Fruit fly (Drosophila melanogaster) whole organism, embryonic: ENCODE measurements around the gene Oseg1.

Experiments used
- Antp ChIP-seq: fragments of 200-800 bp; sonication (Bioruptor generic); optimal IDR thresholded peaks from 3 replicates; lab custom pipeline; 2016; ENCODE audit warnings: missing biosample characterization, missing genetic modification characterization
- Bgb ChIP-seq: fragments of 200-800 bp; sonication (Bioruptor generic); IDR thresholded peaks from 2 replicates; pipeline ENCODE4 v1.3.6; 2022; ENCODE audit warnings: missing biosample characterization, missing genetic modification characterization; ENCODE audit not compliant: partially characterized antibody
- CG10462 ChIP-seq: fragments of 200-800 bp; sonication (Bioruptor generic); optimal IDR thresholded peaks from 2 replicates; lab custom pipeline; 2016; ENCODE audit warnings: missing biosample characterization, missing genetic modification characterization
- CG12071 ChIP-seq: fragments of 200-800 bp; sonication (Bioruptor generic); optimal IDR thresholded peaks from 3 replicates; lab custom pipeline; 2018; ENCODE audit warnings: missing biosample characterization, mild to moderate bottlenecking, missing genetic modification characterization
- CG12659 ChIP-seq: fragments of 200-800 bp; sonication (Bioruptor generic); optimal IDR thresholded peaks from 3 replicates; lab custom pipeline; 2017; ENCODE audit warnings: mild to moderate bottlenecking, missing biosample characterization, missing genetic modification reagents, missing genetic modification characterization
- CG14965 ChIP-seq: fragments of 200-800 bp; sonication (Bioruptor generic); optimal IDR thresholded peaks from 2 replicates; lab custom pipeline; 2016; ENCODE audit warnings: missing biosample characterization, missing genetic modification characterization, borderline replicate concordance
- CG15696 ChIP-seq: fragments of 200-800 bp; sonication (Bioruptor generic); optimal IDR thresholded peaks from 2 replicates; lab custom pipeline; 2019; ENCODE audit warnings: missing biosample characterization, mild to moderate bottlenecking, missing genetic modification characterization, moderate library complexity
- CG17361 ChIP-seq: fragments of 200-800 bp; sonication (Bioruptor generic); IDR thresholded peaks from 3 replicates; pipeline ENCODE4 v1.3.6; 2022; ENCODE audit warnings: missing biosample characterization, missing genetic modification characterization
- CG18619 ChIP-seq: fragments of 200-800 bp; sonication (Bioruptor generic); optimal IDR thresholded peaks from 3 replicates; lab custom pipeline; 2017; ENCODE audit warnings: missing biosample characterization, mild to moderate bottlenecking, missing genetic modification characterization
- CG2678 ChIP-seq: fragments of 200-800 bp; sonication (Bioruptor generic); optimal IDR thresholded peaks from 3 replicates; lab custom pipeline; 2019; ENCODE audit warnings: missing biosample characterization, mild to moderate bottlenecking, missing genetic modification characterization, moderate library complexity
- CG34376 ChIP-seq: fragments of 200-800 bp; sonication (Bioruptor generic); optimal IDR thresholded peaks from 2 replicates; lab custom pipeline; 2018; ENCODE audit warnings: missing biosample characterization, mild to moderate bottlenecking, missing genetic modification characterization
- CG3838 ChIP-seq: fragments of 200-800 bp; sonication (Bioruptor generic); optimal IDR thresholded peaks from 3 replicates; lab custom pipeline; 2016; ENCODE audit warnings: missing biosample characterization, missing genetic modification characterization
- CG4617 ChIP-seq: fragments of 200-800 bp; sonication (Bioruptor generic); optimal IDR thresholded peaks from 3 replicates; lab custom pipeline; 2016; ENCODE audit warnings: missing biosample characterization, missing genetic modification characterization, borderline replicate concordance
- CG6683 ChIP-seq: fragments of 200-800 bp; sonication (Bioruptor generic); optimal IDR thresholded peaks from 2 replicates; lab custom pipeline; 2017; ENCODE audit warnings: missing biosample characterization, mild to moderate bottlenecking, missing genetic modification characterization, missing genetic modification reagents
- CG7357 ChIP-seq: fragments of 200-800 bp; sonication (Bioruptor generic); IDR thresholded peaks from 3 replicates; pipeline ENCODE4 v1.3.6; 2022; ENCODE audit warnings: missing biosample characterization, missing genetic modification characterization
- CG9215 ChIP-seq: fragments of 200-800 bp; sonication (Bioruptor generic); IDR thresholded peaks from 2 replicates; pipeline ENCODE4 v1.3.6; 2022; ENCODE audit warnings: missing biosample characterization, missing genetic modification characterization
- Deaf1 ChIP-seq: fragments of 200-800 bp; optimal IDR thresholded peaks from 3 replicates; lab custom pipeline; 2019; ENCODE audit warnings: missing biosample characterization, mild to moderate bottlenecking, missing genetic modification characterization, moderate library complexity
- Dip3 ChIP-seq: fragments of 200-800 bp; sonication (Bioruptor generic); optimal IDR thresholded peaks from 3 replicates; lab custom pipeline; 2016; ENCODE audit warnings: missing biosample characterization, missing genetic modification characterization
- Hmr ChIP-seq: fragments of 200-800 bp; sonication (Bioruptor generic); optimal IDR thresholded peaks from 3 replicates; lab custom pipeline; 2017; ENCODE audit warnings: mild to moderate bottlenecking, missing biosample characterization, missing genetic modification reagents, missing genetic modification characterization
- Jarid2 ChIP-seq: fragments of 200-800 bp; sonication (Bioruptor generic); optimal IDR thresholded peaks from 3 replicates; lab custom pipeline; 2017; ENCODE audit warnings: mild to moderate bottlenecking, missing biosample characterization, missing genetic modification reagents, missing genetic modification characterization
- MTF-1 ChIP-seq: fragments of 200-800 bp; sonication (Bioruptor generic); optimal IDR thresholded peaks from 2 replicates; lab custom pipeline; 2018; ENCODE audit warnings: missing biosample characterization, mild to moderate bottlenecking, missing genetic modification characterization, borderline replicate concordance
- Max ChIP-seq: fragments of 200-800 bp; sonication (Bioruptor generic); optimal IDR thresholded peaks from 2 replicates; lab custom pipeline; 2016; ENCODE audit warnings: missing biosample characterization, mild to moderate bottlenecking, missing genetic modification characterization
- NC2β ChIP-seq: fragments of 200-800 bp; sonication (Bioruptor generic); optimal IDR thresholded peaks from 2 replicates; lab custom pipeline; 2016; ENCODE audit warnings: missing biosample characterization, missing genetic modification characterization
- Side ChIP-seq: fragments of 200-800 bp; sonication (Bioruptor generic); optimal IDR thresholded peaks from 2 replicates; lab custom pipeline; 2016; ENCODE audit warnings: missing biosample characterization, missing genetic modification characterization
- Six4 ChIP-seq: fragments of 200-800 bp; sonication (Bioruptor generic); optimal IDR thresholded peaks from 2 replicates; lab custom pipeline; 2016; ENCODE audit warnings: missing biosample characterization, missing genetic modification characterization
- Sry-δ ChIP-seq: fragments of 200-800 bp; sonication (Bioruptor generic); optimal IDR thresholded peaks from 2 replicates; lab custom pipeline; 2016; ENCODE audit warnings: missing biosample characterization, missing genetic modification characterization
- Xbp1 ChIP-seq: fragments of 200-800 bp; sonication (Bioruptor generic); optimal IDR thresholded peaks from 3 replicates; lab custom pipeline; 2016; ENCODE audit warnings: missing biosample characterization, mild to moderate bottlenecking, missing genetic modification characterization
- abd-A ChIP-seq: fragments of 200-800 bp; sonication (Bioruptor generic); optimal IDR thresholded peaks from 3 replicates; lab custom pipeline; 2019; ENCODE audit warnings: missing biosample characterization, mild to moderate bottlenecking, missing genetic modification characterization, moderate library complexity
- al ChIP-seq: fragments of 200-800 bp; sonication (Bioruptor generic); IDR thresholded peaks from 2 replicates; pipeline ENCODE4 v1.3.6; 2022; ENCODE audit warnings: missing biosample characterization, missing genetic modification characterization
- aop ChIP-seq: fragments of 200-800 bp; sonication (Bioruptor generic); IDR thresholded peaks from 2 replicates; pipeline ENCODE4 v1.3.6; 2022; ENCODE audit warnings: missing biosample characterization, missing genetic modification characterization
- ase ChIP-seq: fragments of 200-800 bp; sonication (Bioruptor generic); IDR thresholded peaks from 3 replicates; pipeline ENCODE4 v1.3.6; 2022; ENCODE audit warnings: missing biosample characterization, missing genetic modification characterization
- bbx ChIP-seq: fragments of 200-800 bp; sonication (Bioruptor generic); IDR thresholded peaks from 2 replicates; pipeline ENCODE4 v1.3.6; 2022; ENCODE audit warnings: missing biosample characterization, missing genetic modification characterization; ENCODE audit not compliant: partially characterized antibody
- cas ChIP-seq: fragments of 200-800 bp; sonication (Bioruptor generic); IDR thresholded peaks from 2 replicates; pipeline ENCODE4 v1.3.6; 2022; ENCODE audit warnings: missing biosample characterization, missing genetic modification characterization
- eve ChIP-seq, 2 experiments: fragments of >200 bp; optimal IDR thresholded peaks; 2 replicates each; lab custom pipeline; 2017; ENCODE audit warnings: missing biosample characterization in 2 of 2, missing genetic modification characterization in 2 of 2
- fd3F ChIP-seq: fragments of 200-800 bp; sonication (Bioruptor generic); optimal IDR thresholded peaks from 2 replicates; lab custom pipeline; 2018; ENCODE audit warnings: missing biosample characterization, mild to moderate bottlenecking, missing genetic modification characterization, moderate library complexity
- fd96Cb ChIP-seq: fragments of 200-800 bp; sonication (Bioruptor generic); optimal IDR thresholded peaks from 2 replicates; lab custom pipeline; 2018; ENCODE audit warnings: missing biosample characterization, mild to moderate bottlenecking, missing genetic modification characterization, moderate library complexity
- gt ChIP-seq: fragments of 200-800 bp; sonication (Bioruptor generic); IDR thresholded peaks from 2 replicates; pipeline ENCODE4 v1.3.6; 2022; ENCODE audit warnings: missing biosample characterization, missing genetic modification characterization
- insv ChIP-seq, 2 experiments: fragments of 200-800 bp; sonication (Bioruptor generic); optimal IDR thresholded peaks; 3 replicates each; lab custom pipeline; 2016 to 2018; ENCODE audit warnings: missing biosample characterization in 2 of 2, missing genetic modification characterization in 2 of 2
- lov ChIP-seq, 2 experiments: fragments of 200-800 bp in 1 of 2; fragments of >200 bp in 1 of 2; sonication (Bioruptor generic) in 1 of 2; IDR thresholded peaks in 1 of 2; optimal IDR thresholded peaks in 1 of 2; 2 replicates in 1 of 2; 3 replicates in 1 of 2; pipeline versions ENCODE4 v1.3.6 to Lab custom; 2017 to 2022; ENCODE audit warnings: missing biosample characterization in 1 of 2, missing genetic modification characterization in 1 of 2
- mam ChIP-seq: fragments of 200-800 bp; sonication (Bioruptor generic); optimal IDR thresholded peaks from 3 replicates; lab custom pipeline; 2016; ENCODE audit warnings: missing biosample characterization, missing genetic modification characterization
- oc ChIP-seq: fragments of 200-800 bp; sonication (Bioruptor generic); optimal IDR thresholded peaks from 2 replicates; lab custom pipeline; 2018; ENCODE audit warnings: missing biosample characterization, mild to moderate bottlenecking, missing genetic modification characterization, moderate library complexity
- otp ChIP-seq: fragments of 200-800 bp; sonication (Bioruptor generic); IDR thresholded peaks from 3 replicates; pipeline ENCODE4, ENCODE4 v1.3.6; 2022; ENCODE audit warnings: missing biosample characterization, missing genetic modification characterization
- pnt ChIP-seq: fragments of 200-800 bp; sonication (Bioruptor generic); optimal IDR thresholded peaks from 3 replicates; lab custom pipeline; 2016; ENCODE audit warnings: missing biosample characterization, missing genetic modification characterization
- prd ChIP-seq, 3 experiments: fragments of >200 bp in 2 of 3; fragments of 200-800 bp in 1 of 3; sonication (Bioruptor generic) in 1 of 3; optimal IDR thresholded peaks in 2 of 3; IDR thresholded peaks in 1 of 3; 2 replicates in 2 of 3; 3 replicates in 1 of 3; pipeline versions ENCODE4 v1.3.6 to Lab custom; 2017 to 2022; ENCODE audit warnings: missing biosample characterization in 1 of 3, missing genetic modification characterization in 1 of 3
- pros ChIP-seq: fragments of 200-800 bp; sonication (Bioruptor generic); optimal IDR thresholded peaks from 3 replicates; lab custom pipeline; 2019; ENCODE audit warnings: missing biosample characterization, mild to moderate bottlenecking, missing genetic modification characterization, moderate library complexity
- slbo ChIP-seq: fragments of 200-800 bp; sonication (Bioruptor generic); IDR thresholded peaks from 2 replicates; pipeline ENCODE4 v1.3.6; 2022; ENCODE audit warnings: missing biosample characterization, missing genetic modification characterization
- tin ChIP-seq: fragments of 200-800 bp; sonication (Bioruptor generic); optimal IDR thresholded peaks from 3 replicates; lab custom pipeline; 2016; ENCODE audit warnings: missing biosample characterization, missing genetic modification characterization
- tll ChIP-seq, 2 experiments: fragments of 200-800 bp in 1 of 2; fragments of >200 bp in 1 of 2; sonication (Bioruptor generic) in 1 of 2; optimal IDR thresholded peaks; 2 replicates each; lab custom pipeline; 2017 to 2019; ENCODE audit warnings: missing biosample characterization in 2 of 2, missing genetic modification characterization in 2 of 2, mild to moderate bottlenecking in 1 of 2, moderate library complexity in 1 of 2
- vvl ChIP-seq: fragments of 200-800 bp; sonication (Bioruptor generic); IDR thresholded peaks from 2 replicates; pipeline ENCODE4 v1.3.6; 2022; ENCODE audit warnings: missing biosample characterization, missing genetic modification characterization
- zf30C ChIP-seq: fragments of 200-800 bp; sonication (Bioruptor generic); optimal IDR thresholded peaks from 3 replicates; lab custom pipeline; 2018; ENCODE audit warnings: missing biosample characterization, mild to moderate bottlenecking, missing genetic modification characterization

Oseg1 gene

dm6 chr3L:8411439-8411897 lies 1.2 kb downstream of the Oseg1 start, which contains the start of gene Exo70 (continued):
- TF ChIP-seq Six4, result no peak
- no peak for TF ChIP-seq pros (GFP tag; lab: Kevin White, UChicago)
- peak in 1 of 2 experiments; percentile 19 for TF ChIP-seq insv (GFP tag; optimal IDR thresholded peaks at IDR 0.05; lab: Kevin White, UChicago)
- no peak for TF ChIP-seq CG17361 (GFP tag; lab: Robert Waterston, UW)
- TF ChIP-seq CG18619 (GFP tag; lab: Kevin White, UChicago), result no peak
- no peak for TF ChIP-seq pnt (GFP tag; lab: Kevin White, UChicago)
- TF ChIP-seq NC2β (GFP tag; lab: Kevin White, UChicago), result no peak
- no peak for TF ChIP-seq Side (GFP tag; lab: Kevin White, UChicago)
- no peak for TF ChIP-seq CG10462 (GFP tag; lab: Kevin White, UChicago)
- TF ChIP-seq Dip3 (GFP tag; lab: Kevin White, UChicago), result no peak
- TF ChIP-seq Xbp1, result peak; percentile 36
- TF ChIP-seq CG3838, result no peak
- TF ChIP-seq al (GFP tag; lab: Robert Waterston, UW), result no peak
- TF ChIP-seq fd96Cb, result no peak
- no peak for TF ChIP-seq MTF-1 (GFP tag; lab: Kevin White, UChicago)
- TF ChIP-seq Bgb, result no peak
- no peak for TF ChIP-seq slbo (GFP tag; lab: Robert Waterston, UW)
- TF ChIP-seq CG14965, result no peak
- no peak for TF ChIP-seq aop (GFP tag; lab: Robert Waterston, UW)
- TF ChIP-seq CG12659 (GFP tag; lab: Kevin White, UChicago), result peak; percentile 54
- no peak for TF ChIP-seq eve (GFP tag; optimal IDR thresholded peaks at IDR 0.05; lab: Kevin White, UChicago)
- TF ChIP-seq CG4617, result peak; percentile 48
- no peak for TF ChIP-seq bbx (GFP tag; lab: Robert Waterston, UW)
- TF ChIP-seq tll (GFP tag; optimal IDR thresholded peaks at IDR 0.05; lab: Kevin White, UChicago), result peak in 1 of 2 experiments; percentile 47
- peak; percentile 50 for TF ChIP-seq Sry-δ
- TF ChIP-seq mam (GFP tag; lab: Kevin White, UChicago), result peak; percentile 10
- TF ChIP-seq tin, result no peak
- TF ChIP-seq CG2678 (tag; lab: Kevin White, UChicago), result no peak
- no peak for TF ChIP-seq oc (tag; lab: Kevin White, UChicago)
- TF ChIP-seq CG34376 (GFP tag; lab: Kevin White, UChicago), result no peak
- TF ChIP-seq otp (GFP tag; lab: Robert Waterston, UW), result no peak
- TF ChIP-seq cas (GFP tag; lab: Robert Waterston, UW), result no peak
- no peak for TF ChIP-seq CG12071 (GFP tag; lab: Kevin White, UChicago)
- TF ChIP-seq ase (GFP tag; lab: Robert Waterston, UW), result no peak
- peak; percentile 13 for TF ChIP-seq Antp (GFP tag; lab: Kevin White, UChicago)
- TF ChIP-seq Hmr (GFP tag; lab: Kevin White, UChicago), result no peak
- no peak for TF ChIP-seq gt
- no peak for TF ChIP-seq CG6683
- no peak for TF ChIP-seq abd-A (tag; lab: Kevin White, UChicago)
- no peak for TF ChIP-seq CG9215 (GFP tag; lab: Robert Waterston, UW)
- no peak for TF ChIP-seq vvl (GFP tag; lab: Robert Waterston, UW)
- TF ChIP-seq fd3F (GFP tag; lab: Kevin White, UChicago), result peak; percentile 19
- TF ChIP-seq Deaf1, result no peak
- TF ChIP-seq CG15696 (tag; lab: Kevin White, UChicago), result no peak
- peak; percentile 23 for TF ChIP-seq Max (GFP tag; lab: Kevin White, UChicago)
- TF ChIP-seq CG7357, result no peak
- no peak for TF ChIP-seq prd (optimal IDR thresholded peaks at IDR 0.05; lab: Kevin White, UChicago)
- no peak for TF ChIP-seq prd (GFP tag; IDR thresholded peaks at IDR 0.05; lab: Robert Waterston, UW)
- no peak for TF ChIP-seq lov (optimal IDR thresholded peaks at IDR 0.05; lab: Kevin White, UChicago)
- no peak for TF ChIP-seq lov (GFP tag; IDR thresholded peaks at IDR 0.05; lab: Robert Waterston, UW)
- TF ChIP-seq Jarid2 (GFP tag; lab: Kevin White, UChicago), result no peak
- TF ChIP-seq zf30C (GFP tag; lab: Kevin White, UChicago), result no peak
